Worm (Caenorhabditis elegans) whole organism, dauer: ENCODE results near the gene fipr-18.

Experiments used
- unc-62 ChIP-seq: sonication (generic microtip); optimal IDR thresholded peaks from 2 replicates; lab custom pipeline; 2017; ENCODE audit warnings: missing biosample characterization, missing genetic modification reagents, missing genetic modification characterization

Gene fipr-18

ce11 chrIII:7497782-7498266 lies 38.7 kb downstream of the fipr-18 start, which contains the start of gene cgh-1:
Gene cgh-1, minus strand, starts transcription at chrIII:7497832.
- no peak for TF ChIP-seq unc-62

- TF ChIP-seq unc-62, result no peak
These were observed 39.2 kb downstream of the fipr-18 start for ce11 chrIII:7498346-7498745.

ce11 chrIII:7499421-7499902 lies 40.3 kb downstream of the fipr-18 start, which contains the start of the genes C07H6.9 and sap-140:
Gene C07H6.9, minus strand, starts transcription at chrIII:7499471.
Gene sap-140, plus strand, starts transcription at chrIII:7499738.
- no peak for TF ChIP-seq unc-62

- TF ChIP-seq unc-62, result no peak
These were observed 47.9 kb downstream of the fipr-18 start for ce11 chrIII:7506983-7507382.

- TF ChIP-seq unc-62, result no peak
These were observed 49.1 kb downstream of the fipr-18 start, which contains the start of gene cls-1 for ce11 chrIII:7508128-7508635. Gene cls-1, plus strand, starts transcription at chrIII:7508178.
